Worm (Caenorhabditis elegans) whole organism, late embryonic: ENCODE results near the gene nhr-122.
A peak's percentile ranks its signal among the peaks of the same experiment; 100 is the strongest.

Experiments used
- C08G9.2 ChIP-seq: sonication (generic microtip); optimal IDR thresholded peaks from 2 replicates; lab custom pipeline; 2016; ENCODE audit warnings: mild to moderate bottlenecking, missing genetic modification characterization, moderate library complexity, missing compliant biosample characterization
- F13H6.1 ChIP-seq: sonication (generic microtip); optimal IDR thresholded peaks from 2 replicates; lab custom pipeline; 2016; ENCODE audit warnings: missing genetic modification characterization, missing compliant biosample characterization
- K02D7.2 ChIP-seq: sonication (generic microtip); optimal IDR thresholded peaks from 2 replicates; lab custom pipeline; 2017; ENCODE audit warnings: mild to moderate bottlenecking, missing genetic modification characterization, missing compliant biosample characterization
- K09A11.1 ChIP-seq: sonication (generic microtip); optimal IDR thresholded peaks from 2 replicates; lab custom pipeline; 2017; ENCODE audit warnings: antibody characterized with exemption, mild to moderate bottlenecking, missing genetic modification characterization, missing compliant biosample characterization; ENCODE audit not compliant: insufficient read depth
- T23F11.4 ChIP-seq: fragments of 200-800 bp; sonication (Bioruptor generic); optimal IDR thresholded peaks from 2 replicates; lab custom pipeline; 2018; ENCODE audit warnings: mild to moderate bottlenecking, missing genetic modification characterization, missing compliant biosample characterization
- ama-1 ChIP-seq: fragments of 150-350 bp; optimal IDR thresholded peaks from 2 replicates; lab custom pipeline; 2014
- ceh-14 ChIP-seq: sonication (generic microtip); optimal IDR thresholded peaks from 2 replicates; lab custom pipeline; 2016; ENCODE audit warnings: missing genotype, missing genetic modification characterization, missing compliant biosample characterization
- ceh-22 ChIP-seq: sonication (generic microtip); optimal IDR thresholded peaks from 2 replicates; lab custom pipeline; 2017; ENCODE audit warnings: missing biosample characterization, missing genetic modification characterization
- ceh-30 ChIP-seq: fragments of 150-350 bp; optimal IDR thresholded peaks from 2 replicates; lab custom pipeline; 2014; ENCODE audit warnings: missing biosample characterization, missing genetic modification characterization
- ceh-34 ChIP-seq: sonication (generic microtip); optimal IDR thresholded peaks from 2 replicates; lab custom pipeline; 2016; ENCODE audit warnings: mild to moderate bottlenecking, missing genetic modification characterization, missing compliant biosample characterization
- ceh-45 ChIP-seq: fragments of 200-800 bp; sonication (Bioruptor generic); IDR thresholded peaks from 2 replicates; pipeline ENCODE4 v1.3.6; 2022; ENCODE audit warnings: missing genetic modification reagents, missing genetic modification characterization, missing compliant biosample characterization
- ceh-48 ChIP-seq: sonication (generic microtip); optimal IDR thresholded peaks from 2 replicates; lab custom pipeline; 2016; ENCODE audit warnings: missing genetic modification characterization, inconsistent platforms, missing compliant biosample characterization
- ceh-6 ChIP-seq: fragments of 200-800 bp; sonication (Bioruptor generic); optimal IDR thresholded peaks from 2 replicates; lab custom pipeline; 2018; ENCODE audit warnings: mild to moderate bottlenecking, missing genetic modification characterization, missing compliant biosample characterization
- che-1 ChIP-seq: sonication (generic microtip); optimal IDR thresholded peaks from 2 replicates; lab custom pipeline; 2016; ENCODE audit warnings: mild to moderate bottlenecking, missing genetic modification characterization, missing compliant biosample characterization
- dve-1 ChIP-seq: sonication (generic microtip); optimal IDR thresholded peaks from 2 replicates; lab custom pipeline; 2017; ENCODE audit warnings: antibody characterized with exemption, mild to moderate bottlenecking, missing genetic modification characterization, missing compliant biosample characterization
- elt-4 ChIP-seq: sonication (generic microtip); optimal IDR thresholded peaks from 2 replicates; lab custom pipeline; 2016; ENCODE audit warnings: missing genetic modification characterization, missing compliant biosample characterization
- ets-4 ChIP-seq: sonication (generic microtip); optimal IDR thresholded peaks from 2 replicates; lab custom pipeline; 2016; ENCODE audit warnings: missing genetic modification characterization, missing compliant biosample characterization
- eyg-1 ChIP-seq: sonication (generic microtip); optimal IDR thresholded peaks from 2 replicates; lab custom pipeline; 2016; ENCODE audit warnings: missing genotype, missing genetic modification characterization, missing compliant biosample characterization
- fkh-10 ChIP-seq: fragments of 150-350 bp; optimal IDR thresholded peaks from 2 replicates; lab custom pipeline; 2014; ENCODE audit warnings: missing biosample characterization, missing genetic modification reagents, missing genetic modification characterization
- hlh-13 ChIP-seq: fragments of 200-800 bp; sonication (Bioruptor generic); optimal IDR thresholded peaks from 2 replicates; lab custom pipeline; 2018; ENCODE audit warnings: mild to moderate bottlenecking, missing genetic modification characterization, missing compliant biosample characterization
- hlh-15 ChIP-seq: sonication (generic microtip); optimal IDR thresholded peaks from 2 replicates; lab custom pipeline; 2016; ENCODE audit warnings: missing genetic modification characterization, missing compliant biosample characterization
- hlh-8 ChIP-seq: sonication (generic microtip); optimal IDR thresholded peaks from 2 replicates; lab custom pipeline; 2016; ENCODE audit warnings: missing genotype, missing genetic modification characterization, missing compliant biosample characterization
- lim-6 ChIP-seq: sonication (generic microtip); optimal IDR thresholded peaks from 2 replicates; lab custom pipeline; 2016; ENCODE audit warnings: missing genetic modification characterization, missing compliant biosample characterization
- lin-11 ChIP-seq: fragments of 200-800 bp; sonication (Bioruptor generic); optimal IDR thresholded peaks from 2 replicates; lab custom pipeline; 2018; ENCODE audit warnings: mild to moderate bottlenecking, missing genetic modification characterization, missing compliant biosample characterization
- mec-3 ChIP-seq: sonication (generic microtip); optimal IDR thresholded peaks from 2 replicates; lab custom pipeline; 2016; ENCODE audit warnings: borderline replicate concordance, missing genetic modification characterization, missing compliant biosample characterization
- nfya-1 ChIP-seq: sonication (generic microtip); optimal IDR thresholded peaks from 2 replicates; lab custom pipeline; 2017; ENCODE audit warnings: missing genetic modification characterization, mild to moderate bottlenecking, missing compliant biosample characterization, antibody characterized with exemption, moderate library complexity
- odd-2 ChIP-seq: sonication (generic microtip); optimal IDR thresholded peaks from 2 replicates; lab custom pipeline; 2017; ENCODE audit warnings: antibody characterized with exemption, mild to moderate bottlenecking, missing genetic modification characterization, missing compliant biosample characterization
- pag-3 ChIP-seq: sonication (generic microtip); optimal IDR thresholded peaks from 2 replicates; lab custom pipeline; 2016; ENCODE audit warnings: missing compliant biosample characterization, missing genetic modification characterization, borderline replicate concordance
- pax-1 ChIP-seq: fragments of 150-350 bp; optimal IDR thresholded peaks from 2 replicates; lab custom pipeline; 2014; ENCODE audit warnings: missing biosample characterization, missing genetic modification characterization
- pha-4 ChIP-seq: fragments of 150-350 bp; optimal IDR thresholded peaks from 2 replicates; lab custom pipeline; 2018; ENCODE audit warnings: missing biosample characterization, missing genetic modification reagents, missing genetic modification characterization
- pqm-1 ChIP-seq: sonication (generic microtip); optimal IDR thresholded peaks from 2 replicates; lab custom pipeline; 2016; ENCODE audit warnings: missing genetic modification characterization, missing compliant biosample characterization
- pros-1 ChIP-seq: fragments of 150-350 bp; optimal IDR thresholded peaks from 2 replicates; lab custom pipeline; 2014; ENCODE audit warnings: missing biosample characterization, missing genetic modification reagents, missing genetic modification characterization
- rnt-1 ChIP-seq: sonication (generic microtip); optimal IDR thresholded peaks from 2 replicates; lab custom pipeline; 2016; ENCODE audit warnings: missing genetic modification characterization, missing compliant biosample characterization
- ttx-3 ChIP-seq: sonication (generic microtip); optimal IDR thresholded peaks from 2 replicates; lab custom pipeline; 2016; ENCODE audit warnings: missing genetic modification reagents, missing genetic modification characterization, missing compliant biosample characterization
- unc-3 ChIP-seq, 2 experiments: fragments of 200-800 bp in 1 of 2; sonication (Bioruptor generic) in 1 of 2; sonication (generic microtip) in 1 of 2; conservative IDR thresholded peaks in 1 of 2; optimal IDR thresholded peaks in 1 of 2; 2 replicates each; pipeline versions ENCODE4 v1.3.6 to Lab custom; 2016 to 2022; ENCODE audit warnings: missing compliant biosample characterization in 2 of 2, missing genetic modification characterization in 2 of 2, missing genetic modification reagents in 1 of 2
- unc-42 ChIP-seq: sonication (generic microtip); optimal IDR thresholded peaks from 2 replicates; lab custom pipeline; 2016; ENCODE audit warnings: missing genotype, missing genetic modification characterization, missing compliant biosample characterization
- unc-55 ChIP-seq: sonication (generic microtip); optimal IDR thresholded peaks from 2 replicates; lab custom pipeline; 2017; ENCODE audit warnings: missing biosample characterization, missing genetic modification reagents, missing genetic modification characterization
- unc-86 ChIP-seq: sonication (generic microtip); optimal IDR thresholded peaks from 2 replicates; lab custom pipeline; 2016; ENCODE audit warnings: missing genetic modification characterization, missing compliant biosample characterization
- ztf-16 ChIP-seq: sonication (generic microtip); optimal IDR thresholded peaks from 2 replicates; lab custom pipeline; 2017; ENCODE audit warnings: missing genetic modification characterization, missing compliant biosample characterization

Gene nhr-122

ce11 chrIV:1659045-1659741 lies 45.5 kb downstream of the nhr-122 start, which contains the start of gene rps-28 (continued):
- TF ChIP-seq ets-4 (tag; lab: Kevin White, UChicago) (peak; percentile 82), ceh-22 (no peak), ztf-16 (tag; lab: Kevin White, UChicago) (peak; percentile 91), pqm-1 (tag; lab: Kevin White, UChicago) (peak; percentile 12), elt-4 (tag; lab: Kevin White, UChicago) (no peak), rnt-1 (tag; lab: Kevin White, UChicago) (peak; percentile 97), odd-2 (peak; percentile 53), unc-3 (GFP tag; conservative IDR thresholded peaks at IDR 0.05; lab: Robert Waterston, UW) (peak; percentile 79), unc-3 (tag; optimal IDR thresholded peaks at IDR 0.05; lab: Kevin White, UChicago) (peak; percentile 90), ceh-6 (peak; percentile 61), hlh-15 (tag; lab: Kevin White, UChicago) (no peak), ceh-45 (GFP tag; lab: Robert Waterston, UW) (peak; percentile 70), che-1 (tag; lab: Kevin White, UChicago) (peak; percentile 69), pax-1 (tag; lab: Kevin White, UChicago) (peak; percentile 87), K09A11.1 (tag; lab: Kevin White, UChicago) (peak; percentile 94), nfya-1 (peak; percentile 99), ttx-3 (tag; lab: Kevin White, UChicago) (peak; percentile 85), K02D7.2 (tag; lab: Kevin White, UChicago) (peak; percentile 61)
- TF ChIP-seq, all 69 proteins: peak for 60

ce11 chrIV:1659978-1660377 lies 46.3 kb downstream of the nhr-122 start, which contains the start of gene Y41D4B.4:
Y41D4B.4 (plus strand) TSS chrIV:1660110.
- TF ChIP-seq eyg-1 (no peak), T23F11.4 (GFP tag; lab: Kevin White, UChicago) (no peak), K09A11.1 (tag; lab: Kevin White, UChicago) (no peak), pag-3 (tag; lab: Kevin White, UChicago) (no peak), K02D7.2 (tag; lab: Kevin White, UChicago) (no peak), pqm-1 (tag; lab: Kevin White, UChicago) (no peak), unc-86 (no peak), ceh-48 (tag; lab: Kevin White, UChicago) (no peak), ceh-14 (no peak), ztf-16 (tag; lab: Kevin White, UChicago) (no peak), hlh-13 (no peak), unc-55 (no peak), mec-3 (no peak), dve-1 (no peak), lim-6 (tag; lab: Kevin White, UChicago) (no peak), C08G9.2 (tag; lab: Kevin White, UChicago) (no peak), ceh-22 (no peak)

- TF ChIP-seq elt-4 (tag; lab: Kevin White, UChicago) (no peak), nfya-1 (no peak), pros-1 (tag; lab: Kevin White, UChicago) (no peak), fkh-10 (GFP tag; lab: Kevin White, UChicago) (no peak), ama-1 (lab: Kevin White, UChicago) (no peak), ceh-30 (tag; lab: Kevin White, UChicago) (no peak), F13H6.1 (tag; lab: Kevin White, UChicago) (no peak), ceh-22 (no peak), pha-4 (tag; lab: Kevin White, UChicago) (no peak)
Measured at ce11 chrIV:1660735-1661134, 47.0 kb downstream of the nhr-122 start.

- TF ChIP-seq hlh-8 (no peak), ceh-34 (no peak), fkh-10 (GFP tag; lab: Kevin White, UChicago) (no peak), F13H6.1 (tag; lab: Kevin White, UChicago) (no peak), eyg-1 (no peak), lin-11 (tag; lab: Kevin White, UChicago) (no peak), pha-4 (tag; lab: Kevin White, UChicago) (no peak), ceh-14 (no peak), unc-42 (tag; lab: Kevin White, UChicago) (no peak)
Measured at ce11 chrIV:1662872-1663271, 49.2 kb downstream of the nhr-122 start.
